Worm (Caenorhabditis elegans) whole organism, early embryonic: ENCODE data around the gene F17E9.18.

Source experiments
- B0310.2 ChIP-seq: sonication (generic microtip); optimal IDR thresholded peaks from 2 replicates; lab custom pipeline; 2016; ENCODE audit warnings: mild to moderate bottlenecking, missing genetic modification characterization, missing compliant biosample characterization
- F13C5.2 ChIP-seq: sonication (generic microtip); optimal IDR thresholded peaks from 2 replicates; lab custom pipeline; 2017; ENCODE audit warnings: mild to moderate bottlenecking, missing genetic modification characterization, inconsistent platforms, missing compliant biosample characterization
- aly-1 ChIP-seq: sonication (generic microtip); optimal IDR thresholded peaks from 2 replicates; lab custom pipeline; 2016; ENCODE audit warnings: missing genetic modification characterization, missing compliant biosample characterization
- ama-1 ChIP-seq: fragments of 150-350 bp; optimal IDR thresholded peaks from 2 replicates; lab custom pipeline; 2014
- ceh-13 ChIP-seq: fragments of 200-800 bp; sonication (Bioruptor generic); optimal IDR thresholded peaks from 2 replicates; lab custom pipeline; 2018; ENCODE audit warnings: mild to moderate bottlenecking, missing genetic modification characterization, missing compliant biosample characterization
- ceh-36 ChIP-seq: sonication (generic microtip); optimal IDR thresholded peaks from 2 replicates; lab custom pipeline; 2016; ENCODE audit warnings: missing genetic modification characterization, inconsistent platforms, missing compliant biosample characterization
- ets-7 ChIP-seq: sonication (generic microtip); optimal IDR thresholded peaks from 2 replicates; lab custom pipeline; 2016; ENCODE audit warnings: missing genotype, missing genetic modification characterization, missing compliant biosample characterization
- flt-1 ChIP-seq: fragments of 200-800 bp; sonication (Bioruptor generic); IDR thresholded peaks from 2 replicates; pipeline ENCODE4 v1.3.6; 2022; ENCODE audit warnings: missing genetic modification characterization, missing compliant biosample characterization
- hmbx-1 ChIP-seq: sonication (generic microtip); optimal IDR thresholded peaks from 2 replicates; lab custom pipeline; 2016; ENCODE audit warnings: mild to moderate bottlenecking, missing genetic modification characterization, missing compliant biosample characterization
- hmg-4 ChIP-seq: fragments of 200-800 bp; sonication (Bioruptor generic); optimal IDR thresholded peaks from 2 replicates; lab custom pipeline; 2018; ENCODE audit warnings: mild to moderate bottlenecking, missing genetic modification characterization, missing compliant biosample characterization
- hnd-1 ChIP-seq: sonication (generic microtip); optimal IDR thresholded peaks from 2 replicates; lab custom pipeline; 2016; ENCODE audit warnings: missing genetic modification characterization, missing compliant biosample characterization
- pes-1 ChIP-seq: fragments of 200-800 bp; sonication (Bioruptor generic); IDR thresholded peaks from 2 replicates; pipeline ENCODE4 v1.3.6; 2022; ENCODE audit warnings: missing genetic modification reagents, missing genetic modification characterization, missing compliant biosample characterization
- scrt-1 ChIP-seq: fragments of 200-800 bp; sonication (Bioruptor generic); IDR thresholded peaks from 2 replicates; pipeline ENCODE4 v1.3.6; 2022; ENCODE audit warnings: missing genetic modification characterization, missing compliant biosample characterization
- sea-1 ChIP-seq: fragments of 200-800 bp; sonication (Bioruptor generic); conservative IDR thresholded peaks from 2 replicates; pipeline ENCODE4 v1.3.6; 2022; ENCODE audit warnings: missing genetic modification characterization, missing compliant biosample characterization
- tbx-11 ChIP-seq: fragments of 200-800 bp; sonication (Bioruptor generic); IDR thresholded peaks from 2 replicates; pipeline ENCODE4 v1.3.6; 2022; ENCODE audit warnings: missing genetic modification characterization, missing compliant biosample characterization
- tbx-37 ChIP-seq: fragments of 200-800 bp; sonication (Bioruptor generic); conservative IDR thresholded peaks from 2 replicates; pipeline ENCODE4 v1.3.6; 2022; ENCODE audit warnings: missing genetic modification reagents, missing genetic modification characterization, missing compliant biosample characterization
- tra-4 ChIP-seq: sonication (generic microtip); optimal IDR thresholded peaks from 2 replicates; lab custom pipeline; 2017; ENCODE audit warnings: missing genetic modification characterization, missing compliant biosample characterization

Gene F17E9.18

DNA sequence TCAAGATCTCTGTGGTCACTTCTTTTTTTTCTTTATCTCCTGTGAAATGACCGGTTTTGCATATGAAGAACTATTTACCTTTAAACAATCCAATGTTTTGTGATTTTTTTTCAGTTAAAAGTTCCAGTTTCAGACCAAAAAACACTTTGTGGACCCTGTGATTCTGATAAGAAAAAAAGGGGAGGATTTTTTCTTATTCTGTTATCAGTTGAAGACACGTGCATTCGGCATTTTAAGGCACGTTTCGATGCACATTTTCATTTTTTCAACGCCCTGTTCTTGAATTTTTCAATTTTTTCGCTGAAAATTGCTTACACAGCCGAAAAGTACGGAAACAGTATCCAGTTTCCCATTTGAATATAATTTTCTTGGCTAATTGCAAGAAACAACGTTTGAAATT lies 19.3 kb upstream of the F17E9.18 start, which contains the start of gene aagr-1:
aagr-1 (plus strand) TSS at position 227 of the 400 bp plus-strand sequence.
- no peak for TF ChIP-seq pes-1 (GFP tag; lab: Robert Waterston, UW)
- no peak for TF ChIP-seq sea-1 (GFP tag; lab: Robert Waterston, UW)
- no peak for TF ChIP-seq hnd-1 (tag; lab: Kevin White, UChicago)
- TF ChIP-seq ceh-36 (tag; lab: Kevin White, UChicago), result no peak
- TF ChIP-seq aly-1 (tag; lab: Kevin White, UChicago), result no peak
- no peak for TF ChIP-seq ets-7 (tag; lab: Kevin White, UChicago)
- TF ChIP-seq tbx-37, result no peak
- TF ChIP-seq tbx-11 (GFP tag; lab: Robert Waterston, UW), result no peak
- no peak for TF ChIP-seq ama-1
- no peak for TF ChIP-seq B0310.2 (tag; lab: Kevin White, UChicago)

- TF ChIP-seq B0310.2 (tag; lab: Kevin White, UChicago), result no peak
- TF ChIP-seq aly-1 (tag; lab: Kevin White, UChicago), result no peak
- TF ChIP-seq ceh-36 (tag; lab: Kevin White, UChicago), result no peak
- TF ChIP-seq ama-1, result no peak
- no peak for TF ChIP-seq F13C5.2 (tag; lab: Kevin White, UChicago)
- no peak for TF ChIP-seq tra-4 (tag; lab: Kevin White, UChicago)
- no peak for TF ChIP-seq hnd-1 (tag; lab: Kevin White, UChicago)
- TF ChIP-seq hmbx-1 (tag; lab: Kevin White, UChicago), result no peak
- TF ChIP-seq ceh-13, result no peak
- no peak for TF ChIP-seq scrt-1 (GFP tag; lab: Robert Waterston, UW)
- no peak for TF ChIP-seq sea-1 (GFP tag; lab: Robert Waterston, UW)
- TF ChIP-seq tbx-11 (GFP tag; lab: Robert Waterston, UW), result no peak
- no peak for TF ChIP-seq tbx-37
- TF ChIP-seq flt-1 (GFP tag; lab: Robert Waterston, UW), result no peak
- no peak for TF ChIP-seq pes-1 (GFP tag; lab: Robert Waterston, UW)
- no peak for TF ChIP-seq ets-7 (tag; lab: Kevin White, UChicago)
Observed at ce11 chrIV:8363163-8363562, 16.2 kb upstream of the F17E9.18 start, which contains the start of gene D2096.12. TSS of gene D2096.12 (plus strand) at chrIV:8363463.

ce11 chrIV:8360817-8361216 lies 13.9 kb upstream of the F17E9.18 start, which contains the start of gene sqv-1:
TSS of gene sqv-1 (plus strand) at chrIV:8361117.
- TF ChIP-seq aly-1 (tag; lab: Kevin White, UChicago) (no peak), ceh-36 (tag; lab: Kevin White, UChicago) (no peak), tra-4 (tag; lab: Kevin White, UChicago) (no peak), hmbx-1 (tag; lab: Kevin White, UChicago) (no peak), ama-1 (no peak), pes-1 (GFP tag; lab: Robert Waterston, UW) (no peak), hmg-4 (GFP tag; lab: Kevin White, UChicago) (no peak), scrt-1 (GFP tag; lab: Robert Waterston, UW) (no peak), B0310.2 (tag; lab: Kevin White, UChicago) (no peak), ceh-13 (no peak), tbx-11 (GFP tag; lab: Robert Waterston, UW) (no peak), hnd-1 (tag; lab: Kevin White, UChicago) (no peak), sea-1 (GFP tag; lab: Robert Waterston, UW) (no peak), F13C5.2 (tag; lab: Kevin White, UChicago) (no peak), ets-7 (tag; lab: Kevin White, UChicago) (no peak)

DNA sequence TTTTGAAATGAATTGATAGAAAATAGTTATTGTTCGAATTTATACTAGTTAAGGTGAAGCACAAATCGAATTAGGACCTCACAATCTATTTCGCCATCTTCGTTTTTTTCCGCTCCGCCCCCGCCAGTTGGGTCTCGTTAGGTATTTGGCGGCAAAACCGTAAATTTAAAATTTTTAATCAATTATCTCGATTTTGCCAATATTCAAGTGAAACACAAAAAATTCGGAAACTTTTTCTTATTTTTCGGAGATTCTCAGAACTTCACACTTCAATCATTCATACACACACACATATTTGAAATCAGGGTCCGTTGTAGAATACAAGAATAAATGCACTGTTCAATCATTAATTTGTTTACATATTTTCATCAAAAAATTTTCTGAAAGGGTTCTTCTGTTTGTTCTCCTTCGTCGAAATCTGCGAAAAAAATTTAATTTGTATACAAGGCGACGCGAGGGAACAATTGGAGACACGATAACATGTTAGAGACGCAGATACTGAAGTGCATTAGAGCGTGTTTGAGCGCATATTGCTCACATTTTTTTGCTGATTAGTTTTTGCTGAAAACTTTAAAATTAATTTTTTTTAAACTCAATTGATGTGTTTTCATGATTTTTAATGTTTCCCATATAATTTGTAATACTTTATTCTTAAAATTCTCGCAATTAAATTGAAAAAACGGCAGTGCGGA lies 12.9 kb upstream of the F17E9.18 start, which contains the start of gene D2096.5:
D2096.5 (minus strand) TSS at position 51 of the 692 bp plus-strand sequence.
- TF ChIP-seq B0310.2 (tag; lab: Kevin White, UChicago) (no peak), tbx-37 (no peak), scrt-1 (GFP tag; lab: Robert Waterston, UW) (no peak), ets-7 (tag; lab: Kevin White, UChicago) (no peak), tra-4 (tag; lab: Kevin White, UChicago) (no peak), hmbx-1 (tag; lab: Kevin White, UChicago) (no peak), ama-1 (no peak), ceh-36 (tag; lab: Kevin White, UChicago) (no peak), pes-1 (GFP tag; lab: Robert Waterston, UW) (no peak), aly-1 (tag; lab: Kevin White, UChicago) (no peak), F13C5.2 (tag; lab: Kevin White, UChicago) (no peak), flt-1 (GFP tag; lab: Robert Waterston, UW) (no peak), sea-1 (GFP tag; lab: Robert Waterston, UW) (no peak), tbx-11 (GFP tag; lab: Robert Waterston, UW) (no peak), hmg-4 (GFP tag; lab: Kevin White, UChicago) (no peak), hnd-1 (tag; lab: Kevin White, UChicago) (no peak), ceh-13 (no peak)

DNA sequence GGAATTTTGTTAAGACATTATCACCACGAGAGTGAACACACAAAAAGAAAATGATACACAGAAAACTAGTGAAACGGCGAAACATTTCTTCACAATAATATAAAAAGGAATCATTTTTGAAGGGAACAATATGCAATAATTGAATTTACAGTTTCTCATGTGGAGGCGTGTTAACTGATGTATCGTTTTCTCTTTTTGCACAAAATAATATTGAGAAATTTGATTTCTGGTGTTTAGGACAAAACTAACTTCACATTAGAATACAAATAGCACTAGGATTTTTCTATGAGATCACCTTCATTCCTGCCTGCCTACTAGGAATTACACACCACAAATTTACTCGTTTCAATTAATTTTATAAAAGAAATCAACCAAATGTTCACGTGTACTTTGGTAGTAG lies 11.5 kb upstream of the F17E9.18 start, which contains the start of gene D2096.13:
D2096.13 (minus strand) TSS at position 101 of the 400 bp plus-strand sequence.
- TF ChIP-seq B0310.2 (tag; lab: Kevin White, UChicago) (no peak), hmbx-1 (tag; lab: Kevin White, UChicago) (no peak), aly-1 (tag; lab: Kevin White, UChicago) (no peak), flt-1 (GFP tag; lab: Robert Waterston, UW) (no peak), ceh-13 (no peak), ceh-36 (tag; lab: Kevin White, UChicago) (no peak), hmg-4 (GFP tag; lab: Kevin White, UChicago) (no peak), F13C5.2 (tag; lab: Kevin White, UChicago) (no peak), tra-4 (tag; lab: Kevin White, UChicago) (no peak), sea-1 (GFP tag; lab: Robert Waterston, UW) (no peak), ets-7 (tag; lab: Kevin White, UChicago) (no peak)

DNA sequence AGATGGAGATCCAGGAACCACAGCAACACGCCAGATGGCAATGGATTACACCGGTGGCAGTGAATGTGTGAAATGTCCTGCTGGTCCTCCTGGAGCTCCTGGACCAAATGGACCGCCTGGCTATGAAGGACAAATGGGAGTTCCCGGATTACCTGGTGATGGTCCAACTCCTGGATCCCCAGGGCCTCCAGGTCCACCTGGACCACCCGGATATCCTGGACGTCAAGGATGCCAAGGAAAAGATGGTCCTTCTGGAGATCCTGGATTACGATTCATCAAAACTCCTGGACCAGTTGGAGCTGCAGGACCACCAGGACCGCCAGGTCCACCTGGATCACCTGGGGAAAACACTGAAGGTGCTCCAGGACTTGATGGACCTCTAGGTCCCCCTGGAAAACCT lies 10.3 kb upstream of the F17E9.18 start:
- TF ChIP-seq ets-7 (tag; lab: Kevin White, UChicago), result no peak
- TF ChIP-seq B0310.2 (tag; lab: Kevin White, UChicago), result no peak
- TF ChIP-seq hnd-1 (tag; lab: Kevin White, UChicago), result no peak
- no peak for TF ChIP-seq tbx-11 (GFP tag; lab: Robert Waterston, UW)
- TF ChIP-seq aly-1 (tag; lab: Kevin White, UChicago), result no peak
- TF ChIP-seq ceh-36 (tag; lab: Kevin White, UChicago), result no peak
- no peak for TF ChIP-seq F13C5.2 (tag; lab: Kevin White, UChicago)
- TF ChIP-seq pes-1 (GFP tag; lab: Robert Waterston, UW), result no peak
- TF ChIP-seq sea-1 (GFP tag; lab: Robert Waterston, UW), result no peak
- TF ChIP-seq hmg-4 (GFP tag; lab: Kevin White, UChicago), result no peak
- TF ChIP-seq ceh-13, result no peak
- no peak for TF ChIP-seq scrt-1 (GFP tag; lab: Robert Waterston, UW)
- TF ChIP-seq hmbx-1 (tag; lab: Kevin White, UChicago), result no peak
- no peak for TF ChIP-seq ama-1
- TF ChIP-seq tra-4 (tag; lab: Kevin White, UChicago), result no peak
- TF ChIP-seq flt-1 (GFP tag; lab: Robert Waterston, UW), result no peak
- no peak for TF ChIP-seq tbx-37
